Worm (Caenorhabditis elegans): Measurements from ENCODE around the gene srab-9.

- TF ChIP-seq unc-62 (GFP tag; optimal IDR thresholded peaks at IDR 0.05): no peak
- TF ChIP-seq ztf-11 (tag; optimal IDR thresholded peaks at IDR 0.05): no peak
- TF ChIP-seq nhr-12 (tag; optimal IDR thresholded peaks at IDR 0.05): no peak
These were observed 17.3 kb upstream of the srab-9 start for ce11 chrV:3158379-3158778.

All from whole organism, mixed stage, embryonic.